Worm (Caenorhabditis elegans) whole organism, young adult: ENCODE measurements around the gene ZK856.16.
A peak's percentile ranks its signal among the peaks of the same experiment; 100 is the strongest.

ENCODE experiments used
- C17E4.6 ChIP-seq: fragments of 200-800 bp; sonication (Bioruptor generic); IDR thresholded peaks from 2 replicates; pipeline ENCODE4 v1.3.6; 2022; ENCODE audit warnings: missing genetic modification reagents, missing genetic modification characterization, missing compliant biosample characterization
- F10E7.11 ChIP-seq: sonication (generic microtip); optimal IDR thresholded peaks from 2 replicates; lab custom pipeline; 2017; ENCODE audit warnings: mild to moderate bottlenecking, missing genetic modification characterization, moderate library complexity, missing compliant biosample characterization
- K11D2.4 ChIP-seq: fragments of 200-800 bp; sonication (Bioruptor generic); IDR thresholded peaks from 2 replicates; pipeline ENCODE4 v1.3.6; 2022; ENCODE audit warnings: missing genetic modification reagents, missing genetic modification characterization, missing compliant biosample characterization
- K12H6.12 ChIP-seq: fragments of 200-800 bp; sonication (Bioruptor generic); optimal IDR thresholded peaks from 2 replicates; lab custom pipeline; 2018; ENCODE audit warnings: mild to moderate bottlenecking, missing genetic modification characterization, missing compliant biosample characterization
- T26A5.8 ChIP-seq: sonication (generic microtip); optimal IDR thresholded peaks from 2 replicates; lab custom pipeline; 2016; ENCODE audit warnings: missing genetic modification characterization, missing compliant biosample characterization
- Y53F4B.3 ChIP-seq: fragments of 200-800 bp; sonication (Bioruptor generic); IDR thresholded peaks from 2 replicates; pipeline ENCODE4 v1.3.6; 2022; ENCODE audit warnings: missing genetic modification reagents, missing genetic modification characterization, missing compliant biosample characterization
- Y56A3A.18 ChIP-seq: fragments of 200-800 bp; sonication (Bioruptor generic); IDR thresholded peaks from 2 replicates; pipeline ENCODE4 v1.3.6; 2022; ENCODE audit warnings: missing genetic modification reagents, missing genetic modification characterization, missing compliant biosample characterization
- Y95B8A.8 ChIP-seq: fragments of 200-800 bp; sonication (Bioruptor generic); IDR thresholded peaks from 2 replicates; pipeline ENCODE4 v1.3.6; 2022; ENCODE audit warnings: missing genetic modification reagents, missing genetic modification characterization, missing compliant biosample characterization
- ama-1 ChIP-seq, 3 experiments: fragments of 150-350 bp in 1 of 3; sonication (generic microtip) in 2 of 3; optimal IDR thresholded peaks; 2 replicates each; lab custom pipeline; 2014 to 2018; ENCODE audit warnings: missing biosample characterization in 2 of 3, missing genetic modification characterization in 2 of 3, missing genetic modification reagents in 2 of 3
- aptf-2 ChIP-seq: fragments of 200-800 bp; sonication (Bioruptor generic); conservative IDR thresholded peaks from 2 replicates; pipeline ENCODE4 v1.3.6; 2022; ENCODE audit warnings: missing genetic modification reagents, missing genetic modification characterization, missing compliant biosample characterization
- athp-1 ChIP-seq: sonication (generic microtip); optimal IDR thresholded peaks from 2 replicates; lab custom pipeline; 2017; ENCODE audit warnings: mild to moderate bottlenecking, missing genetic modification characterization, missing compliant biosample characterization
- attf-5 ChIP-seq: fragments of 200-800 bp; sonication (Bioruptor generic); optimal IDR thresholded peaks from 2 replicates; lab custom pipeline; 2018; ENCODE audit warnings: mild to moderate bottlenecking, missing genetic modification characterization, missing compliant biosample characterization
- attf-6 ChIP-seq: fragments of 200-800 bp; sonication (Bioruptor generic); IDR thresholded peaks from 2 replicates; pipeline ENCODE4 v1.3.6; 2022; ENCODE audit warnings: missing genetic modification reagents, missing genetic modification characterization, missing compliant biosample characterization
- bed-1 ChIP-seq: fragments of 200-800 bp; sonication (Bioruptor generic); IDR thresholded peaks from 2 replicates; pipeline ENCODE4 v1.3.6; 2022; ENCODE audit warnings: missing genetic modification reagents, missing genetic modification characterization, missing compliant biosample characterization
- ccch-3 ChIP-seq: fragments of 200-800 bp; sonication (Bioruptor generic); optimal IDR thresholded peaks from 2 replicates; lab custom pipeline; 2018; ENCODE audit warnings: mild to moderate bottlenecking, missing genetic modification characterization, missing compliant biosample characterization
- cebp-1 ChIP-seq, 2 experiments: fragments of 200-800 bp in 1 of 2; sonication (Bioruptor generic) in 1 of 2; sonication (generic microtip) in 1 of 2; IDR thresholded peaks in 1 of 2; optimal IDR thresholded peaks in 1 of 2; 2 replicates each; pipeline versions ENCODE4 v1.3.6 to Lab custom; 2017 to 2022; ENCODE audit warnings: missing compliant biosample characterization in 2 of 2, missing genetic modification characterization in 2 of 2, mild to moderate bottlenecking in 1 of 2, missing genetic modification reagents in 1 of 2, moderate library complexity in 1 of 2
- cebp-2 ChIP-seq: fragments of 200-800 bp; sonication (Bioruptor generic); IDR thresholded peaks from 2 replicates; pipeline ENCODE4 v1.3.6; 2022; ENCODE audit warnings: missing genetic modification characterization, missing compliant biosample characterization
- ceh-100 ChIP-seq: fragments of 200-800 bp; sonication (Bioruptor generic); IDR thresholded peaks from 2 replicates; pipeline ENCODE4 v1.3.6; 2022; ENCODE audit warnings: missing genetic modification reagents, missing genetic modification characterization, missing compliant biosample characterization
- ceh-91 ChIP-seq: fragments of 200-800 bp; sonication (Bioruptor generic); IDR thresholded peaks from 2 replicates; pipeline ENCODE4 v1.3.6; 2022; ENCODE audit warnings: missing genetic modification reagents, missing genetic modification characterization, missing compliant biosample characterization
- dpff-1 ChIP-seq: sonication (generic microtip); optimal IDR thresholded peaks from 2 replicates; lab custom pipeline; 2017; ENCODE audit warnings: mild to moderate bottlenecking, missing genetic modification characterization, missing compliant biosample characterization
- dpl-1 ChIP-seq: fragments of 150-350 bp; optimal IDR thresholded peaks from 2 replicates; lab custom pipeline; 2014; ENCODE audit warnings: missing biosample characterization, missing genetic modification reagents, missing genetic modification characterization
- egl-18 ChIP-seq: fragments of 200-800 bp; sonication (Bioruptor generic); IDR thresholded peaks from 2 replicates; pipeline ENCODE4 v1.3.6; 2022; ENCODE audit warnings: missing genetic modification reagents, missing genetic modification characterization, missing compliant biosample characterization
- him-1 ChIP-seq: sonication (generic microtip); optimal IDR thresholded peaks from 2 replicates; lab custom pipeline; 2016; ENCODE audit warnings: missing genotype, missing genetic modification reagents, missing genetic modification characterization, missing compliant biosample characterization
- let-607 ChIP-seq, 2 experiments: fragments of 200-800 bp in 1 of 2; sonication (Bioruptor generic) in 1 of 2; sonication (generic microtip) in 1 of 2; optimal IDR thresholded peaks; 2 replicates each; lab custom pipeline; 2016 to 2018; ENCODE audit warnings: mild to moderate bottlenecking in 2 of 2, missing compliant biosample characterization in 2 of 2, missing genetic modification characterization in 2 of 2, moderate library complexity in 2 of 2, missing genotype in 1 of 2
- lin-35 ChIP-seq, 3 experiments: fragments of 150-350 bp in 2 of 3; sonication (generic microtip) in 1 of 3; optimal IDR thresholded peaks; 2 replicates each; lab custom pipeline; 2014 to 2018; ENCODE audit warnings: missing biosample characterization in 3 of 3, missing genetic modification characterization in 3 of 3, missing genetic modification reagents in 3 of 3
- lin-40 ChIP-seq: sonication (generic microtip); optimal IDR thresholded peaks from 2 replicates; lab custom pipeline; 2016; ENCODE audit warnings: missing genetic modification characterization, mild to moderate bottlenecking, missing compliant biosample characterization, missing genotype, missing genetic modification reagents
- lsy-27 ChIP-seq: sonication (generic microtip); optimal IDR thresholded peaks from 2 replicates; lab custom pipeline; 2017; ENCODE audit warnings: missing genetic modification characterization, mild to moderate bottlenecking, missing compliant biosample characterization, antibody characterized with exemption, missing genotype, borderline replicate concordance; ENCODE audit not compliant: insufficient read depth
- madf-10 ChIP-seq: sonication (generic microtip); optimal IDR thresholded peaks from 2 replicates; lab custom pipeline; 2016; ENCODE audit warnings: mild to moderate bottlenecking, missing genetic modification characterization, missing compliant biosample characterization
- madf-6 ChIP-seq: fragments of 200-800 bp; sonication (Bioruptor generic); IDR thresholded peaks from 2 replicates; pipeline ENCODE4 v1.3.6; 2022; ENCODE audit warnings: missing genetic modification reagents, missing genetic modification characterization, missing compliant biosample characterization
- nhr-179 ChIP-seq: sonication (generic microtip); optimal IDR thresholded peaks from 2 replicates; lab custom pipeline; 2016; ENCODE audit warnings: mild to moderate bottlenecking, missing genetic modification characterization, missing compliant biosample characterization
- nhr-27 ChIP-seq: fragments of 200-800 bp; sonication (Bioruptor generic); optimal IDR thresholded peaks from 2 replicates; lab custom pipeline; 2018; ENCODE audit warnings: mild to moderate bottlenecking, missing genetic modification characterization, moderate library complexity, missing compliant biosample characterization
- nhr-80 ChIP-seq: sonication (generic microtip); optimal IDR thresholded peaks from 2 replicates; lab custom pipeline; 2016; ENCODE audit warnings: missing genetic modification characterization, missing compliant biosample characterization
- nhr-90 ChIP-seq: sonication (generic microtip); optimal IDR thresholded peaks from 2 replicates; lab custom pipeline; 2016; ENCODE audit warnings: missing genotype, mild to moderate bottlenecking, missing genetic modification characterization, missing compliant biosample characterization
- pbrm-1 ChIP-seq: fragments of 200-800 bp; sonication (Bioruptor generic); IDR thresholded peaks from 2 replicates; pipeline ENCODE4 v1.3.6; 2022; ENCODE audit warnings: missing genetic modification reagents, missing genetic modification characterization, missing compliant biosample characterization
- pha-4 ChIP-seq: fragments of 150-350 bp; sonication (generic microtip); optimal IDR thresholded peaks from 2 replicates; lab custom pipeline; 2014; ENCODE audit warnings: missing biosample characterization, missing genetic modification reagents, missing genetic modification characterization
- sdz-38 ChIP-seq: sonication (generic microtip); optimal IDR thresholded peaks from 2 replicates; lab custom pipeline; 2016; ENCODE audit warnings: missing genotype, missing genetic modification characterization, missing compliant biosample characterization
- snpc-3.4 ChIP-seq: sonication (generic microtip); optimal IDR thresholded peaks from 2 replicates; lab custom pipeline; 2017; ENCODE audit warnings: missing genetic modification characterization, mild to moderate bottlenecking, missing compliant biosample characterization, antibody characterized with exemption, moderate library complexity, missing genotype, missing genetic modification reagents
- snpc-4 ChIP-seq, 5 experiments: fragments of 150-350 bp in 1 of 5; sonication (generic microtip) in 4 of 5; optimal IDR thresholded peaks; 2 replicates each; lab custom pipeline; 2014 to 2018; ENCODE audit warnings: missing genetic modification characterization in 5 of 5, missing biosample characterization in 3 of 5, antibody characterized with exemption in 2 of 5, mild to moderate bottlenecking in 2 of 5, missing compliant biosample characterization in 2 of 5, missing genotype in 2 of 5, moderate library complexity in 2 of 5, missing genetic modification reagents in 1 of 5
- somi-1 ChIP-seq: fragments of 200-800 bp; sonication (Bioruptor generic); optimal IDR thresholded peaks from 2 replicates; lab custom pipeline; 2018; ENCODE audit warnings: mild to moderate bottlenecking, missing genetic modification characterization, missing compliant biosample characterization
- sptf-2 ChIP-seq: fragments of 200-800 bp; sonication (Bioruptor generic); optimal IDR thresholded peaks from 2 replicates; lab custom pipeline; 2018; ENCODE audit warnings: mild to moderate bottlenecking, missing genetic modification characterization, missing compliant biosample characterization
- xnd-1 ChIP-seq: sonication (generic microtip); optimal IDR thresholded peaks from 2 replicates; lab custom pipeline; 2016; ENCODE audit warnings: missing genotype, missing genetic modification reagents, missing genetic modification characterization, missing compliant biosample characterization
- ztf-28 ChIP-seq: fragments of 200-800 bp; sonication (Bioruptor generic); IDR thresholded peaks from 2 replicates; pipeline ENCODE4 v1.3.6; 2022; ENCODE audit warnings: missing genetic modification reagents, missing genetic modification characterization, missing compliant biosample characterization
- ztf-3 ChIP-seq: fragments of 200-800 bp; sonication (Bioruptor generic); optimal IDR thresholded peaks from 2 replicates; lab custom pipeline; 2018; ENCODE audit warnings: mild to moderate bottlenecking, missing genetic modification characterization, missing compliant biosample characterization

The ZK856.16 gene

ce11 chrV:10174632-10175075, 30.7 kb downstream of the ZK856.16 start (continued):
- TF ChIP-seq ama-1 (optimal IDR thresholded peaks at IDR 0.05; lab: Kevin White, UChicago), result no peak
- no peak for TF ChIP-seq ama-1 (GFP tag; optimal IDR thresholded peaks at IDR 0.05; lab: Kevin White, UChicago)
- peak; percentile 69 for TF ChIP-seq somi-1 (GFP tag; lab: Kevin White, UChicago)
- peak in 1 of 3 experiments; percentile 41 for TF ChIP-seq lin-35 (GFP tag; optimal IDR thresholded peaks at IDR 0.05; lab: Kevin White, UChicago)
- no peak for TF ChIP-seq Y95B8A.8 (GFP tag; lab: Robert Waterston, UW)
- no peak for TF ChIP-seq snpc-3.4 (tag; lab: Kevin White, UChicago)
- no peak for TF ChIP-seq aptf-2
- TF ChIP-seq sptf-2 (GFP tag; lab: Kevin White, UChicago), result no peak
- 0 out of 2 replicates have a peak, but pooled peaks have one; percentile 24 for TF ChIP-seq egl-18 (GFP tag; lab: Robert Waterston, UW)
- no peak for TF ChIP-seq T26A5.8 (tag; lab: Kevin White, UChicago)
- TF ChIP-seq ztf-3 (GFP tag; lab: Kevin White, UChicago), result no peak
- no peak for TF ChIP-seq pha-4 (tag; lab: Kevin White, UChicago)
- TF ChIP-seq F10E7.11, result no peak
- peak; percentile 83 for TF ChIP-seq K12H6.12

- TF ChIP-seq C17E4.6 (GFP tag; lab: Robert Waterston, UW) (no peak), dpff-1 (tag; lab: Kevin White, UChicago) (no peak), madf-10 (tag; lab: Kevin White, UChicago) (no peak), him-1 (no peak), Y53F4B.3 (GFP tag; lab: Robert Waterston, UW) (no peak), ccch-3 (no peak), madf-6 (GFP tag; lab: Robert Waterston, UW) (no peak), lsy-27 (tag; lab: Kevin White, UChicago) (no peak), nhr-27 (tag; lab: Kevin White, UChicago) (no peak), sdz-38 (tag; lab: Kevin White, UChicago) (no peak), K11D2.4 (GFP tag; lab: Robert Waterston, UW) (no peak), let-607 (tag; optimal IDR thresholded peaks at IDR 0.05; lab: Kevin White, UChicago) (no peak), athp-1 (tag; lab: Kevin White, UChicago) (no peak), Y56A3A.18 (GFP tag; lab: Robert Waterston, UW) (no peak), attf-5 (no peak), xnd-1 (no peak), nhr-80 (tag; lab: Kevin White, UChicago) (no peak), K12H6.12 (no peak)
These were observed 31.7 kb downstream of the ZK856.16 start, which contains the start of gene egl-3 for ce11 chrV:10173653-10174052. TSS of gene egl-3 (minus strand) at chrV:10173753.

ce11 chrV:10168870-10169269, 36.5 kb downstream of the ZK856.16 start:
- TF ChIP-seq bed-1 (GFP tag; lab: Robert Waterston, UW), result no peak
- no peak for TF ChIP-seq K12H6.12
- peak in 1 of 3 experiments; percentile 18 for TF ChIP-seq lin-35 (GFP tag; optimal IDR thresholded peaks at IDR 0.05; lab: Kevin White, UChicago)
- TF ChIP-seq lin-40 (tag; lab: Kevin White, UChicago), result peak; percentile 5
- no peak for TF ChIP-seq ceh-100 (GFP tag; lab: Robert Waterston, UW)
- TF ChIP-seq cebp-1 (GFP tag; IDR thresholded peaks at IDR 0.05; lab: Robert Waterston, UW), result no peak
- peak; percentile 1 for TF ChIP-seq cebp-1 (tag; optimal IDR thresholded peaks at IDR 0.05; lab: Kevin White, UChicago)
- TF ChIP-seq ceh-91 (GFP tag; lab: Robert Waterston, UW), result no peak
- TF ChIP-seq C17E4.6 (GFP tag; lab: Robert Waterston, UW), result no peak
- TF ChIP-seq nhr-179 (tag; lab: Kevin White, UChicago), result no peak
- no peak for TF ChIP-seq attf-6
- no peak for TF ChIP-seq dpl-1
- TF ChIP-seq ztf-28 (GFP tag; lab: Robert Waterston, UW), result no peak
- no peak for TF ChIP-seq nhr-90
- no peak for TF ChIP-seq ccch-3
- TF ChIP-seq cebp-2, result no peak
- TF ChIP-seq pbrm-1 (GFP tag; lab: Robert Waterston, UW), result no peak
- TF ChIP-seq snpc-4 (GFP tag; optimal IDR thresholded peaks at IDR 0.05; lab: Kevin White, UChicago), result no peak
- TF ChIP-seq snpc-4 (tag; optimal IDR thresholded peaks at IDR 0.05; lab: Kevin White, UChicago), result no peak
